Worm (Caenorhabditis elegans) whole organism, L2 larva: Measurements from ENCODE around the gene ZK1128.7.

ENCODE experiments used
- C34F6.9 ChIP-seq: fragments of 150-350 bp; optimal IDR thresholded peaks from 2 replicates; lab custom pipeline; 2014; ENCODE audit warnings: missing biosample characterization, missing genetic modification characterization
- F13H6.1 ChIP-seq: sonication (generic microtip); optimal IDR thresholded peaks from 2 replicates; lab custom pipeline; 2016; ENCODE audit warnings: missing genetic modification characterization, missing compliant biosample characterization
- R02D3.7 ChIP-seq: fragments of 150-350 bp; optimal IDR thresholded peaks from 2 replicates; lab custom pipeline; 2014; ENCODE audit warnings: missing biosample characterization, missing genetic modification characterization
- ZK546.5 ChIP-seq: sonication (generic microtip); optimal IDR thresholded peaks from 2 replicates; lab custom pipeline; 2017; ENCODE audit warnings: missing biosample characterization, missing genetic modification characterization
- alr-1 ChIP-seq: fragments of 150-350 bp; optimal IDR thresholded peaks from 2 replicates; lab custom pipeline; 2014; ENCODE audit warnings: missing biosample characterization, missing genetic modification characterization
- aly-2 ChIP-seq: fragments of 150-350 bp; optimal IDR thresholded peaks from 2 replicates; lab custom pipeline; 2014; ENCODE audit warnings: missing biosample characterization, missing genetic modification characterization
- ama-1 ChIP-seq: fragments of 150-350 bp; optimal IDR thresholded peaks from 2 replicates; lab custom pipeline; 2018; ENCODE audit warnings: inconsistent platforms
- dmd-4 ChIP-seq: sonication (generic microtip); optimal IDR thresholded peaks from 2 replicates; lab custom pipeline; 2017; ENCODE audit warnings: missing biosample characterization, missing genetic modification characterization
- elt-1 ChIP-seq: fragments of 150-350 bp; optimal IDR thresholded peaks from 2 replicates; lab custom pipeline; 2014; ENCODE audit warnings: missing biosample characterization, missing genetic modification characterization
- gmeb-1 ChIP-seq: fragments of 150-350 bp; optimal IDR thresholded peaks from 2 replicates; lab custom pipeline; 2014; ENCODE audit warnings: missing biosample characterization, missing genetic modification characterization
- lin-11 ChIP-seq: fragments of 150-350 bp; sonication (generic microtip); optimal IDR thresholded peaks from 2 replicates; lab custom pipeline; 2014; ENCODE audit warnings: missing biosample characterization, missing genetic modification characterization, inconsistent platforms, mixed read lengths
- lin-13 ChIP-seq: fragments of 150-350 bp; optimal IDR thresholded peaks from 2 replicates; lab custom pipeline; 2014; ENCODE audit warnings: missing biosample characterization, missing genetic modification reagents, missing genetic modification characterization
- lin-39 ChIP-seq: fragments of 150-350 bp; optimal IDR thresholded peaks from 2 replicates; lab custom pipeline; 2014; ENCODE audit warnings: missing biosample characterization, missing genetic modification reagents, missing genetic modification characterization
- lsy-2 ChIP-seq, 2 experiments: fragments of 150-350 bp in 1 of 2; sonication (generic microtip) in 1 of 2; optimal IDR thresholded peaks; 2 replicates each; lab custom pipeline; 2014 to 2017; ENCODE audit warnings: missing biosample characterization in 2 of 2, missing genetic modification characterization in 2 of 2
- mab-5 ChIP-seq: fragments of 150-350 bp; optimal IDR thresholded peaks from 2 replicates; lab custom pipeline; 2014; ENCODE audit warnings: missing biosample characterization, missing genetic modification characterization
- mdl-1 ChIP-seq, 2 experiments: fragments of 150-350 bp in 1 of 2; sonication (generic microtip) in 1 of 2; optimal IDR thresholded peaks; 2 replicates each; lab custom pipeline; 2017; ENCODE audit warnings: missing biosample characterization in 2 of 2, missing genetic modification characterization in 2 of 2
- nhr-10 ChIP-seq: sonication (generic microtip); optimal IDR thresholded peaks from 2 replicates; lab custom pipeline; 2017; ENCODE audit warnings: missing biosample characterization, missing genetic modification characterization
- nhr-11 ChIP-seq: fragments of 150-350 bp; optimal IDR thresholded peaks from 2 replicates; lab custom pipeline; 2014; ENCODE audit warnings: missing biosample characterization, missing genetic modification characterization
- nhr-23 ChIP-seq: fragments of 150-350 bp; optimal IDR thresholded peaks from 2 replicates; lab custom pipeline; 2014; ENCODE audit warnings: missing biosample characterization, missing genetic modification reagents, missing genetic modification characterization
- nhr-237 ChIP-seq: fragments of 150-350 bp; optimal IDR thresholded peaks from 2 replicates; lab custom pipeline; 2014; ENCODE audit warnings: missing biosample characterization, missing genetic modification characterization
- nhr-25 ChIP-seq: fragments of 150-350 bp; sonication (generic microtip); optimal IDR thresholded peaks from 3 replicates; lab custom pipeline; 2014; ENCODE audit warnings: missing biosample characterization, missing genetic modification characterization
- nhr-6 ChIP-seq: fragments of 150-350 bp; optimal IDR thresholded peaks from 2 replicates; lab custom pipeline; 2014; ENCODE audit warnings: missing biosample characterization, missing genetic modification characterization
- nhr-77 ChIP-seq: fragments of 150-350 bp; optimal IDR thresholded peaks from 2 replicates; lab custom pipeline; 2014; ENCODE audit warnings: missing biosample characterization, missing genetic modification characterization
- sem-4 ChIP-seq: fragments of 150-350 bp; optimal IDR thresholded peaks from 2 replicates; lab custom pipeline; 2014; ENCODE audit warnings: missing biosample characterization, missing genetic modification reagents, missing genetic modification characterization
- skn-1 ChIP-seq: sonication (generic microtip); optimal IDR thresholded peaks from 2 replicates; lab custom pipeline; 2017; ENCODE audit warnings: missing biosample characterization, missing genetic modification characterization
- sma-9 ChIP-seq, 2 experiments: fragments of 150-350 bp in 1 of 2; sonication (generic microtip) in 1 of 2; optimal IDR thresholded peaks; 2 replicates each; lab custom pipeline; 2014 to 2016; ENCODE audit warnings: missing genetic modification characterization in 2 of 2, mild to moderate bottlenecking in 1 of 2, missing biosample characterization in 1 of 2, missing compliant biosample characterization in 1 of 2, missing genetic modification reagents in 1 of 2, moderate library complexity in 1 of 2
- snpc-4 ChIP-seq: fragments of 150-350 bp; optimal IDR thresholded peaks from 2 replicates; lab custom pipeline; 2014; ENCODE audit warnings: missing biosample characterization, missing genetic modification characterization
- unc-55 ChIP-seq: fragments of 150-350 bp; sonication (generic microtip); optimal IDR thresholded peaks from 3 replicates; lab custom pipeline; 2014; ENCODE audit warnings: missing biosample characterization, missing genetic modification reagents, missing genetic modification characterization
- unc-62 ChIP-seq: fragments of 150-350 bp; optimal IDR thresholded peaks from 2 replicates; lab custom pipeline; 2014; ENCODE audit warnings: missing biosample characterization, missing genetic modification reagents, missing genetic modification characterization
- zag-1 ChIP-seq: fragments of 150-350 bp; optimal IDR thresholded peaks from 2 replicates; lab custom pipeline; 2014; ENCODE audit warnings: missing biosample characterization, missing genetic modification characterization
- ztf-1 ChIP-seq: fragments of 200-800 bp; sonication (Bioruptor generic); conservative IDR thresholded peaks from 2 replicates; pipeline ENCODE4 v1.3.6; 2022; ENCODE audit warnings: missing genetic modification characterization, missing compliant biosample characterization
- ztf-11 ChIP-seq: sonication (generic microtip); optimal IDR thresholded peaks from 2 replicates; lab custom pipeline; 2017; ENCODE audit warnings: missing biosample characterization, missing genetic modification characterization
- ztf-4 ChIP-seq: fragments of 150-350 bp; optimal IDR thresholded peaks from 2 replicates; lab custom pipeline; 2014; ENCODE audit warnings: missing biosample characterization, missing genetic modification characterization

Gene ZK1128.7

ce11 chrIII:10097981-10098380, 38.8 kb upstream of the ZK1128.7 start, which contains the start of gene spop-1:
spop-1 (minus strand) TSS chrIII:10098081.
- no peak for TF ChIP-seq nhr-23 (tag; lab: Kevin White, UChicago)
- no peak for TF ChIP-seq ZK546.5 (tag; lab: Kevin White, UChicago)
- no peak for TF ChIP-seq mab-5 (tag; lab: Kevin White, UChicago)
- no peak for TF ChIP-seq alr-1 (tag; lab: Kevin White, UChicago)
- no peak for TF ChIP-seq dmd-4 (tag; lab: Kevin White, UChicago)
- TF ChIP-seq nhr-10 (tag; lab: Kevin White, UChicago), result no peak
- no peak for TF ChIP-seq nhr-25
- no peak for TF ChIP-seq ztf-1 (GFP tag; lab: Robert Waterston, UW)
- TF ChIP-seq lsy-2 (tag; optimal IDR thresholded peaks at IDR 0.05; lab: Kevin White, UChicago), result no peak
- no peak for TF ChIP-seq F13H6.1 (tag; lab: Kevin White, UChicago)
- TF ChIP-seq snpc-4 (tag; lab: Kevin White, UChicago), result no peak
- TF ChIP-seq skn-1 (tag; lab: Kevin White, UChicago), result no peak
- no peak for TF ChIP-seq unc-55 (GFP tag; lab: Kevin White, UChicago)
- TF ChIP-seq, all 48 proteins: peak for 0

ce11 chrIII:10101352-10101751, 35.5 kb upstream of the ZK1128.7 start, which contains the start of gene kel-10:
kel-10 (minus strand) TSS chrIII:10101452.
- no peak for TF ChIP-seq sem-4 (tag; lab: Kevin White, UChicago)
- TF ChIP-seq nhr-77 (tag; lab: Kevin White, UChicago), result no peak
- TF ChIP-seq ZK546.5 (tag; lab: Kevin White, UChicago), result no peak

DNA sequence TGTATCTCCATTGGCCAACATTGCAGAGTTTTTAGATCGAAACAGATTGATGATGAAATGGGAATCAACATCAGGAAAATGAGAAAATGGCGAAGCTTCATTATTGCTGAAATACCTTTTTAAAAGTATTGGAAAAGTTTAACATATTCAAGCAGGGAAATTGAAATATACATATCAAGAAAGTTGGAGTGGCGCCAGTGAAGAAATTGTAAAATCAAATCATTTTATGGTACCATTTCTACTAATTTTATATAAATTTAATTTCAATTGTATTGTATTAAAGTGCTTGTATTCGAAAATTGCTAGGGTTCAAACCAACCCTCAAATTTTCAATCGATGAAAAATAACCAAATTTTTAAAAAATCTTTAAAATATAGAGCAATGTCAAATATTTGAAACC, 30.4 kb upstream of the ZK1128.7 start, which contains the start of gene srt-55:
Gene srt-55, minus strand, starts transcription at position 101 of the 400 bp plus-strand sequence.
- TF ChIP-seq sma-9 (GFP tag; optimal IDR thresholded peaks at IDR 0.05; lab: Kevin White, UChicago), result no peak
- no peak for TF ChIP-seq sma-9 (tag; optimal IDR thresholded peaks at IDR 0.05; lab: Kevin White, UChicago)
- no peak for TF ChIP-seq ztf-4 (tag; lab: Kevin White, UChicago)
- TF ChIP-seq mdl-1 (tag; optimal IDR thresholded peaks at IDR 0.05; lab: Kevin White, UChicago), result no peak
- TF ChIP-seq lin-11 (tag; lab: Kevin White, UChicago), result no peak
- no peak for TF ChIP-seq zag-1 (tag; lab: Kevin White, UChicago)
- TF ChIP-seq sem-4 (tag; lab: Kevin White, UChicago), result no peak
- no peak for TF ChIP-seq aly-2 (tag; lab: Kevin White, UChicago)
- no peak for TF ChIP-seq elt-1 (tag; lab: Kevin White, UChicago)
- TF ChIP-seq nhr-237, result no peak
- TF ChIP-seq gmeb-1 (tag; lab: Kevin White, UChicago), result no peak
- TF ChIP-seq nhr-11 (tag; lab: Kevin White, UChicago), result no peak
- no peak for TF ChIP-seq unc-62 (GFP tag; lab: Kevin White, UChicago)
- TF ChIP-seq unc-55 (GFP tag; lab: Kevin White, UChicago), result no peak
- no peak for TF ChIP-seq ztf-11 (tag; lab: Kevin White, UChicago)
- no peak for TF ChIP-seq C34F6.9
- TF ChIP-seq lin-13 (GFP tag; lab: Kevin White, UChicago), result no peak
- TF ChIP-seq R02D3.7, result no peak
- TF ChIP-seq skn-1 (tag; lab: Kevin White, UChicago), result no peak
- no peak for TF ChIP-seq lin-39 (tag; lab: Kevin White, UChicago)
- no peak for TF ChIP-seq nhr-23 (tag; lab: Kevin White, UChicago)

- TF ChIP-seq nhr-10 (tag; lab: Kevin White, UChicago) (no peak), mab-5 (tag; lab: Kevin White, UChicago) (no peak), sma-9 (GFP tag; optimal IDR thresholded peaks at IDR 0.05; lab: Kevin White, UChicago) (no peak), sma-9 (tag; optimal IDR thresholded peaks at IDR 0.05; lab: Kevin White, UChicago) (no peak), F13H6.1 (tag; lab: Kevin White, UChicago) (no peak), nhr-77 (tag; lab: Kevin White, UChicago) (no peak), snpc-4 (tag; lab: Kevin White, UChicago) (no peak), nhr-6 (tag; lab: Kevin White, UChicago) (no peak)
These were observed 27.8 kb upstream of the ZK1128.7 start, which contains the start of gene T16H12.9 for ce11 chrIII:10108995-10109394. T16H12.9 (plus strand) TSS chrIII:10109295.

DNA sequence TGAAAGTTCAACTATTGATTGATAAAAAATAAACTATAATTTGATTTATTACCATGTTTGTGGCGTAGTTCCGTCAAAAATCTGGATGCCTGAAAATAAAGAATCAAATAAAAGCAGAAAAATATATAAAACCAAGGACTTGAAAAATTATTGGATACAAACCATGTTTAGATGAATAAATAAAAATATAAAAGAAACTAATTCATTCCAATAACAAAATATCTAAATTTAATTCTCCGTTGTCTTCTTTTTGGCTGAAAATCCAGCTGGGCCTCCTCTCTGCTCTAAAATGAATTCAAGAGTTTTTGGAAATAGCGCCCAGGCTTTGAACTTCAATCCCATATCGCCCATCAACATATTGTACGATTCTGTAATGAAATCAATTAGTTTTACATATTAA, 23.8 kb upstream of the ZK1128.7 start, which contains the start of gene vps-29:
Gene vps-29, minus strand, starts transcription at position 101 of the 400 bp plus-strand sequence.
- no peak for TF ChIP-seq ama-1
- no peak for TF ChIP-seq ztf-1 (GFP tag; lab: Robert Waterston, UW)
- TF ChIP-seq nhr-10 (tag; lab: Kevin White, UChicago), result no peak
- no peak for TF ChIP-seq nhr-23 (tag; lab: Kevin White, UChicago)
